Worm (Caenorhabditis elegans) whole organism, midembryonic: ENCODE measurements around the gene F09G2.1.

Experiments used
- T22C8.4 ChIP-seq: fragments of 200-800 bp; sonication (Bioruptor generic); IDR thresholded peaks from 2 replicates; pipeline ENCODE4 v1.3.6; 2022; ENCODE audit warnings: missing genetic modification characterization, missing compliant biosample characterization
- cog-1 ChIP-seq: sonication (generic microtip); optimal IDR thresholded peaks from 2 replicates; lab custom pipeline; 2016; ENCODE audit warnings: missing genetic modification characterization, missing compliant biosample characterization
- flt-1 ChIP-seq: fragments of 200-800 bp; sonication (Bioruptor generic); IDR thresholded peaks from 2 replicates; pipeline ENCODE4 v1.3.6; 2022; ENCODE audit warnings: missing genetic modification characterization, missing compliant biosample characterization
- klf-2 ChIP-seq: fragments of 200-800 bp; sonication (Bioruptor generic); conservative IDR thresholded peaks from 2 replicates; pipeline ENCODE4 v1.3.6; 2022; ENCODE audit warnings: missing genetic modification reagents, missing genetic modification characterization, missing compliant biosample characterization
- med-1 ChIP-seq: sonication (generic microtip); optimal IDR thresholded peaks from 2 replicates; lab custom pipeline; 2017; ENCODE audit warnings: missing genetic modification characterization, mild to moderate bottlenecking, missing compliant biosample characterization, antibody characterized with exemption, missing genetic modification reagents; ENCODE audit not compliant: insufficient read depth
- ref-1 ChIP-seq: fragments of 200-800 bp; sonication (Bioruptor generic); conservative IDR thresholded peaks from 2 replicates; pipeline ENCODE4 v1.3.6; 2022; ENCODE audit warnings: missing genetic modification reagents, missing genetic modification characterization, missing compliant biosample characterization
- tab-1 ChIP-seq: fragments of 200-800 bp; sonication (Bioruptor generic); IDR thresholded peaks from 2 replicates; pipeline ENCODE4 v1.3.6; 2022; ENCODE audit warnings: missing genetic modification characterization, missing compliant biosample characterization
- ztf-23 ChIP-seq: fragments of 200-800 bp; sonication (Bioruptor generic); IDR thresholded peaks from 2 replicates; pipeline ENCODE4 v1.3.6; 2022; ENCODE audit warnings: missing genetic modification reagents, missing genetic modification characterization, missing compliant biosample characterization
- ztf-29 ChIP-seq: fragments of 200-800 bp; sonication (Bioruptor generic); IDR thresholded peaks from 2 replicates; pipeline ENCODE4 v1.3.6; 2022; ENCODE audit warnings: missing genetic modification reagents, missing genetic modification characterization, missing compliant biosample characterization

Gene F09G2.1

DNA sequence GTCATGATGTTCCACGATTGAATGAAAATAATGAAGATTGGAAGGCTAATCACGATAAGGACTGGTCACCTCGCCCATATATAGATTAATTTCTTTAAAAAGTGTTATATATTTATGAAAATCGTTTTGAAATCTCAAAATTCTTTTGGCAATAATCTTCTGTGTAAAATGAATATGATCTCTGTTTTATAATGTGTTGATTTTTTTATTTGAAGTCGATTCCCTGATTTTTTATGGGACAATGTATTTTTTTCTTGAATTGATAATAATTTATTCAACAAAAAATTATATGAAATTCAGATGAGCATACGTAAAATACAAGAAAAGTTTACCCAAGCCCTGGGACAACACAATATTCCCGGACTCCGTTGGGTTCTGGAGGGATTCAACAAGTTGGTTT lies 39.4 kb downstream of the F09G2.1 start, which contains the start of gene C05C8.1:
Gene C05C8.1, plus strand, starts transcription at position 301 of the 400 bp plus-strand sequence.
- TF ChIP-seq flt-1 (GFP tag; lab: Robert Waterston, UW) (no peak), T22C8.4 (GFP tag; lab: Robert Waterston, UW) (no peak), cog-1 (no peak), klf-2 (no peak), ztf-29 (GFP tag; lab: Robert Waterston, UW) (no peak), ref-1 (GFP tag; lab: Robert Waterston, UW) (no peak), ztf-23 (GFP tag; lab: Robert Waterston, UW) (no peak), med-1 (GFP tag; lab: Kevin White, UChicago) (no peak), tab-1 (GFP tag; lab: Robert Waterston, UW) (no peak)

DNA sequence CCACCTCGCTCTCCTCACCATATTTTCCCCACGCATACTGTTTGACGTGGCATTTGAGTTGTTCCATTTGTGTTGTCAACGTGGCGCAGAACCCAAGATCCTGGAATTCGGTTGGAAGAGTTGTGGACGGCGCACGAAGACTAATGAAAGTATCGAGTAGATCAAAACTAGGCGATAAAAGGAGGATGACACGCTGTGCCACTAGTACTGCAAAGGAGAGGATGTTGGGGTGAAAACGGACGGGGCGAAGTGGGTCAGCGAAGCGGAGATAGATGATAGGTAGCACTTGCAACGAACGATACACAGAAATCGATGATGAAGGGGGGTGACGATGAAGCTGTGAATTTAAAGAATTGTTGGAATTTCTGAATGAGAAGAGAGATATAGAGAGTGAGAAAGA lies 46.9 kb downstream of the F09G2.1 start, which contains the start of gene C05C8.7:
Gene C05C8.7, minus strand, starts transcription at position 100 of the 400 bp plus-strand sequence.
- no peak for TF ChIP-seq ztf-29 (GFP tag; lab: Robert Waterston, UW)
- no peak for TF ChIP-seq ref-1 (GFP tag; lab: Robert Waterston, UW)
- TF ChIP-seq tab-1 (GFP tag; lab: Robert Waterston, UW): no peak
- TF ChIP-seq cog-1: no peak
- no peak for TF ChIP-seq med-1 (GFP tag; lab: Kevin White, UChicago)
- no peak for TF ChIP-seq klf-2
- no peak for TF ChIP-seq T22C8.4 (GFP tag; lab: Robert Waterston, UW)
- TF ChIP-seq flt-1 (GFP tag; lab: Robert Waterston, UW): 0 out of 2 replicates have a peak, but pooled peaks have one; percentile 51

DNA sequence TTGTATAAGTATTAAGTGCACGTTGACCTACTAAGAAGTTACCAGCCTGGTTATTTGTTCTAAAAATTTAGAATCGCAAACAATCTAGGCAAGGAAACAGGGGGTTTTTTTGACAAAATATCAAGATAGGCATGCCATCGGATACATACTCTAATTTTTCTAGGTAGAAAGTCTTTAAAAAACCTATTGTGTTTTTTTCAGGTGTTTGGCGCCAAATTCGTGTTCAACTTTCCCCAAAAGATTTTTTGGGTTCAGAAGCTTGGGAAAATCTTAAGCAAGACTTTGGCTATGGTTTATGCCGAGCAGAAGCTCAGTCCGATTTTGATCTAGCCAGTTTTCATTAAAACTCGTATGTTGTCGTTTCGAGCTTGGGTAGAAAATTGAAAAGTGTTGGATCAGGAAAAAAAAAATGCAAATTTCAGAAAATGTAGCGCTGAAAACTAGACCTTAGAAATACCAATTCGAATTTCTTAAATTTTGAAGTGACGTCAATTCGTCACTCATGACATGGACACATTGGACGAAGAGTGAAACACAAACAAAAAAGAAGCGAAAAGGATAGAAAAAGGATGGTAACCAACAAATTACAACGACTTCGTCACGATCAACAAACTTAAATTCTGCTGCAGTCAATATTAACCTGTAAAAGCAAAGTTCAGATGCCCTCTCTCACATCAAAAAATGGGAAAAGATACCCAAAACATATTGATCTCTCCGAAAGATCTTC lies 48.4 kb downstream of the F09G2.1 start:
- TF ChIP-seq klf-2 (no peak), tab-1 (GFP tag; lab: Robert Waterston, UW) (no peak), ztf-23 (GFP tag; lab: Robert Waterston, UW) (no peak), ztf-29 (GFP tag; lab: Robert Waterston, UW) (no peak), med-1 (GFP tag; lab: Kevin White, UChicago) (no peak), flt-1 (GFP tag; lab: Robert Waterston, UW) (no peak), ref-1 (GFP tag; lab: Robert Waterston, UW) (no peak), T22C8.4 (GFP tag; lab: Robert Waterston, UW) (no peak), cog-1 (no peak)

ce11 chrV:7255095-7255494 lies 55.1 kb downstream of the F09G2.1 start, which contains the start of gene C05C8.8:
Gene C05C8.8 (minus strand): TSS chrV:7255195.
- TF ChIP-seq cog-1: no peak
- no peak for TF ChIP-seq klf-2
- no peak for TF ChIP-seq ztf-23 (GFP tag; lab: Robert Waterston, UW)
